Fruit fly (Drosophila melanogaster): ENCODE data around the gene Ca-alpha1T.

The Ca-alpha1T gene

DNA sequence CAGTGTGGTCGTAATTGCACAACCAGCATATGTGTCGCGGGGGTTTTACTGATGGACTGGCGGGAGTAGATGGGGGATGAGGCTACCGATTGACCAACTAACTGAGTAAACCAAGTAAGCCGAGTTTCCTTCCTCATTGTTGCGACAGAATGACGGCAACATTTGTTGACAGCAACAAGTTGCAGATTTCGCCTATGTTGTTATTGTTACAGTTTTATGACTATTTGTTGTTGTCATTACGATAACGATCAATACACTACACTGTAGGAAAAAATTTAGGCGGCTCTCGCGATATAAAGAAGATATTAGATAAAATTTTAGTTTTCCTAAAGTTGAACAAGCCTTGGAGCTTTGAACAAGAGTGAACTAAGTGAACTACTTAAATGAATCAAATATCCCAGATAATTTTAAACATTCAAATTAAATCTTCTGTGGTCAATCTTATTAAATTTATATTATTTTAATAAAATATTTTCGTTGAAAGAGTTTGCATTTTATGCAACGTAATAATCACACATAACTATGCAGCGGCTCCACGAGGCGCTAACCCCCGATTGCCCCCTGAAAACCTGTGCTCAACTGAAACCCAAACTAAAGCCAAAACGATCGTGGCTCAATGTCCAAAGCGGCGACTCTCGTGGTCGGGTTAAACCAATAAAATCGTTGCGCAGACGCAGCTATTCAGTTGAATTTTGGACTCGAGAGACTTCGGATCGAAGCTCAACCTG, 124.8 kb downstream of the Ca-alpha1T start, which contains the start of gene CG5928 (continued):
- TF ChIP-seq CG6808 (GFP tag; optimal IDR thresholded peaks at IDR 0.05) (no peak), esn (GFP tag; optimal IDR thresholded peaks at IDR 0.05) (no peak), CG10669 (GFP tag; optimal IDR thresholded peaks at IDR 0.05) (no peak), CG10631 (GFP tag; optimal IDR thresholded peaks at IDR 0.05) (no peak), CG3032 (tag; optimal IDR thresholded peaks at IDR 0.05) (no peak), CG6276 (GFP tag; optimal IDR thresholded peaks at IDR 0.05) (peak; percentile 60), CG31627 (GFP tag; optimal IDR thresholded peaks at IDR 0.05) (no peak), Hr4 (GFP tag; optimal IDR thresholded peaks at IDR 0.05) (no peak), Gug (GFP tag; IDR thresholded peaks at IDR 0.05) (no peak), Blimp-1 (GFP tag; optimal IDR thresholded peaks at IDR 0.05) (no peak), Eip75B (GFP tag; optimal IDR thresholded peaks at IDR 0.05) (no peak), pdm3 (GFP tag; optimal IDR thresholded peaks at IDR 0.05) (no peak), lz (GFP tag; optimal IDR thresholded peaks at IDR 0.05) (no peak), CG11294 (GFP tag; IDR thresholded peaks at IDR 0.05) (no peak), Sox102F (GFP tag; optimal IDR thresholded peaks at IDR 0.05) (no peak), dsx (GFP tag; optimal IDR thresholded peaks at IDR 0.05; ENCODE audit: poor library complexity, severe bottlenecking) (no peak), CG7368 (GFP tag; optimal IDR thresholded peaks at IDR 0.05) (no peak), cyc (GFP tag; optimal IDR thresholded peaks at IDR 0.05) (no peak), Smox (GFP tag; optimal IDR thresholded peaks at IDR 0.05) (no peak), fd59A (GFP tag; optimal IDR thresholded peaks at IDR 0.05) (no peak), acj6 (GFP tag; optimal IDR thresholded peaks at IDR 0.05) (no peak), CG6163 (GFP tag; IDR thresholded peaks at IDR 0.05) (peak; percentile 32; the same call in 2 of the 3 replicates), CG32006 (GFP tag; optimal IDR thresholded peaks at IDR 0.05) (peak; percentile 60)

DNA sequence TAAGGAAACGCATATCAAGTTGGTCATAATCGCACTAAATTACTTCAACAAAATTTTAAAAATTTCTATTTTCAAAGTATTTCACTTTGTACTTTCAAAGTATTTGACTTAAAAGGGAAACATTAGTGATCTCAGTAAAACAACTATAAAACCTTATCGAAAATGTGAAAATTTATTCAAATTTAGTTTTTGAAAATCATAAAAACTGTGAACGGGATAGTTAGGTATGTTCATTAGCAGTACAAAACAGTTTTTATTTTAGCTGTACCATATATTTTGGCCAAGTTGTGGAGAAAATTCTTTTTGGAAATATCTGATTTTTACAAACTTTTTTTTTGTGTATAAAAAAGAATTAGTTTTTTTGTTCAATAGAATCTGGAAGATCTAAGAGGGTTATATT, 126.0 kb downstream of the Ca-alpha1T start, which contains the start of gene CG43115:
CG43115 (minus strand) TSS at position 101 of the 400 bp plus-strand sequence.
- no peak for TF ChIP-seq OdsH (GFP tag; optimal IDR thresholded peaks at IDR 0.05)
- no peak for TF ChIP-seq CG6808 (GFP tag; optimal IDR thresholded peaks at IDR 0.05)
- TF ChIP-seq CG34406 (GFP tag; optimal IDR thresholded peaks at IDR 0.05): no peak
- TF ChIP-seq CG3919 (GFP tag; optimal IDR thresholded peaks at IDR 0.05): no peak
- no peak for TF ChIP-seq CG4318 (GFP tag; optimal IDR thresholded peaks at IDR 0.05)
- no peak for TF ChIP-seq CG31627 (GFP tag; optimal IDR thresholded peaks at IDR 0.05)
- no peak for TF ChIP-seq net (GFP tag; optimal IDR thresholded peaks at IDR 0.05)
- no peak for TF ChIP-seq Sox14 (GFP tag; optimal IDR thresholded peaks at IDR 0.05)
- no peak for TF ChIP-seq svp (GFP tag)

DNA sequence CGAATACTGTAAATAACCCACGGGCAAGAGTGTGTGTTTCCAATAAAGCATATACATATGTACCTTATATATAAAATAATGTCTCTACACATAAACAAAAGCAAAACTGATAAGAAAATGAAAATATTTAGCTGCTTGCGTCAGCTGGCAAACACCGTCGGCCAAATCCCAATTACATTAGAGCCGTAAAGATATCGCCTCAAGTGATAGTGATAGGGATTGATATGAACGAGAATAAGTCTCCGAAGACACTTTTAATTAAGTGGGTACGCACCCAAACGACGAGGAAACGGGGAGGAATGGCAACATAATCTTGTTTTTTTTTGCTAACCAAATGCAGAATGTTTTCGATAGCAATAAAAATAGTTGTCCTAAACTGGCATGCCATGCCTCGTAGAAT, 127.8 kb downstream of the Ca-alpha1T start:
- TF ChIP-seq Blimp-1 (GFP tag; optimal IDR thresholded peaks at IDR 0.05): no peak
- no peak for TF ChIP-seq achi (GFP tag; optimal IDR thresholded peaks at IDR 0.05)
- TF ChIP-seq Met (GFP tag; optimal IDR thresholded peaks at IDR 0.05): no peak
- peak; percentile 21 for TF ChIP-seq vri (GFP tag; optimal IDR thresholded peaks at IDR 0.05)

DNA sequence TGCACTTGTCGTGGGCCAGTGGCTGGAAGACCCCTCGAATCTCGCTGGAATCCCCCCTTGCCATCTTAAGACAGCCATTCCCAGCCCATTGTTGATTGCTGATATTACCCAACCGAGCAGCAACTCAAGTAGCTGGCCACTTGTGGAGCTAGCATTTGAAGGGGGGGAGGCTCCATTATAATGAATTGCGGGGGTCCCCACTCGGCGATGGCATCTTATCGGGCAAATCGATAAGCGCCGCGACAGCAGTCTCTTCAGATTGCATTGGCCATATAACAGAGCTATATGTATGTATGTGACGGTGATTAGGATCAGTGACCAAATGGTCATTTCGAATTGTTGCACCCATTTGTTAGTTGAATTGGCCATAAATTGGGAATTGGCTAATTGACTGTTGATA, 130.1 kb downstream of the Ca-alpha1T start:
- TF ChIP-seq Sox14 (GFP tag; optimal IDR thresholded peaks at IDR 0.05): peak; percentile 12
- peak; percentile 98 for TF ChIP-seq vri (GFP tag; optimal IDR thresholded peaks at IDR 0.05)
- TF ChIP-seq ss (GFP tag; optimal IDR thresholded peaks at IDR 0.05): no peak
